Worm (Caenorhabditis elegans) whole organism, early embryonic: ENCODE data around the gene ZK688.11.

Experiments used
- aly-1 ChIP-seq: sonication (generic microtip); optimal IDR thresholded peaks from 2 replicates; lab custom pipeline; 2016; ENCODE audit warnings: missing genetic modification characterization, missing compliant biosample characterization
- ama-1 ChIP-seq: fragments of 150-350 bp; optimal IDR thresholded peaks from 2 replicates; lab custom pipeline; 2014
- tbx-37 ChIP-seq: fragments of 200-800 bp; sonication (Bioruptor generic); conservative IDR thresholded peaks from 2 replicates; pipeline ENCODE4 v1.3.6; 2022; ENCODE audit warnings: missing genetic modification reagents, missing genetic modification characterization, missing compliant biosample characterization

ce11 chrIII:7889036-7889435, 4.3 kb upstream of the ZK688.11 start:
- TF ChIP-seq aly-1 (tag; lab: Kevin White, UChicago) (no peak), ama-1 (lab: Kevin White, UChicago) (no peak), tbx-37 (no peak)
